Worm (Caenorhabditis elegans): ENCODE measurements around the gene C37C3.18.

Gene C37C3.18

ce11 chrV:7830952-7831351 is 23.8 kb upstream of the C37C3.18 start:
- no peak for TF ChIP-seq W03F9.2 (tag; optimal IDR thresholded peaks at IDR 0.05)
- no peak for TF ChIP-seq him-1 (tag; optimal IDR thresholded peaks at IDR 0.05)
- no peak for TF ChIP-seq dao-5 (tag; optimal IDR thresholded peaks at IDR 0.05)

DNA sequence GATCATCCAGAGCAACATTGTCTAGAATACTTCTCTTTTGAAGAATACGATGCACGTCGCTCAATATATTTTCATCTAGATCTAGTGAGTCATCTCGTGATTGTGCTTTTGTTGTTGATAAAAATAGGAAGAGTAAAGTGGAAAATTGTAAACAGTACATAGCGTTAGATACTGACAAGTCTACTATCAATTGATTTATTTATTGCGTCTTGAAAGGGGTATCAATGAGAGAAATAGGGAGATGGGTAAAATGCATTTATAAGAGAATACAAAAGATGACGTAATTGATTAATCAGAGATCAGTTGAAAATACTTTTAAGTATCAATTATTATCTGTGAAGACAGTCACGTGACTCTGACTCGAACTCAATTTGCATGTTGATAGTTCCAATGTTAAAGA is 17.9 kb upstream of the C37C3.18 start, which contains the start of gene txt-5:
txt-5 (minus strand) TSS at position 224 of the 400 bp plus-strand sequence.
- TF ChIP-seq dao-5 (tag; optimal IDR thresholded peaks at IDR 0.05) (no peak), W03F9.2 (tag; optimal IDR thresholded peaks at IDR 0.05) (no peak), him-1 (tag; optimal IDR thresholded peaks at IDR 0.05) (no peak)

- no peak for TF ChIP-seq him-1 (tag; optimal IDR thresholded peaks at IDR 0.05)
- TF ChIP-seq W03F9.2 (tag; optimal IDR thresholded peaks at IDR 0.05) = no peak
- no peak for TF ChIP-seq dao-5 (tag; optimal IDR thresholded peaks at IDR 0.05)
Measured at ce11 chrV:7837809-7838208, 17.0 kb upstream of the C37C3.18 start, which contains the start of gene ttr-33. Gene ttr-33, minus strand, starts transcription at chrV:7837909.

- TF ChIP-seq him-1 (tag; optimal IDR thresholded peaks at IDR 0.05) (no peak), dao-5 (tag; optimal IDR thresholded peaks at IDR 0.05) (no peak), W03F9.2 (tag; optimal IDR thresholded peaks at IDR 0.05) (no peak)
Measured at ce11 chrV:7839485-7839884, 15.3 kb upstream of the C37C3.18 start, which contains the start of gene C37C3.12. Gene C37C3.12, minus strand, starts transcription at chrV:7839585.

- TF ChIP-seq W03F9.2 (tag; optimal IDR thresholded peaks at IDR 0.05) = no peak
- no peak for TF ChIP-seq dao-5 (tag; optimal IDR thresholded peaks at IDR 0.05)
- TF ChIP-seq him-1 (tag; optimal IDR thresholded peaks at IDR 0.05) = no peak
Measured at ce11 chrV:7842228-7842627, 12.6 kb upstream of the C37C3.18 start, which contains the start of gene grd-8. Gene grd-8, plus strand, starts transcription at chrV:7842528.

ce11 chrV:7847170-7847569 is 7.6 kb upstream of the C37C3.18 start, which contains the start of gene memo-1:
Gene memo-1, minus strand, starts transcription at chrV:7847171.
- no peak for TF ChIP-seq dao-5 (tag; optimal IDR thresholded peaks at IDR 0.05)
- TF ChIP-seq W03F9.2 (tag; optimal IDR thresholded peaks at IDR 0.05) = no peak
- no peak for TF ChIP-seq him-1 (tag; optimal IDR thresholded peaks at IDR 0.05)

DNA sequence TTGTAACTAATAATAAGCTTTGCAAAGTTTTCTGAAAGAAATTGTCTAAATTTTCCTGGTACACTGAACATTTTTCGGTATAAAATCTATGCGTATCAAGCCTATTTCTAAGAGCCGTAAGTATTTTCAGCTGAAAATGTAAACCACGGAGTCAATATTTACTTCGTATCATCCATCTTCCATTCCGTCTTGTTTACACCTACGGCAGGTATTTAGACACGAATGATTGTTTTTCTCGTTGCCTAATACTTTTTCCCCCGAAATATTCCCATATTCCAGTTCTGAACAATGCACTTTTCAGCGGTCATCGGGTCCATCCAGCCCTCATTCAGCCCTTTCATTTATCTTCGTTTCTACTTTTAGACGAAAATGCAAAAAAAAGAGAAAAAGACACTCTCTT is 7.1 kb upstream of the C37C3.18 start:
- TF ChIP-seq him-1 (tag; optimal IDR thresholded peaks at IDR 0.05) = no peak
- no peak for TF ChIP-seq W03F9.2 (tag; optimal IDR thresholded peaks at IDR 0.05)
- no peak for TF ChIP-seq dao-5 (tag; optimal IDR thresholded peaks at IDR 0.05)

DNA sequence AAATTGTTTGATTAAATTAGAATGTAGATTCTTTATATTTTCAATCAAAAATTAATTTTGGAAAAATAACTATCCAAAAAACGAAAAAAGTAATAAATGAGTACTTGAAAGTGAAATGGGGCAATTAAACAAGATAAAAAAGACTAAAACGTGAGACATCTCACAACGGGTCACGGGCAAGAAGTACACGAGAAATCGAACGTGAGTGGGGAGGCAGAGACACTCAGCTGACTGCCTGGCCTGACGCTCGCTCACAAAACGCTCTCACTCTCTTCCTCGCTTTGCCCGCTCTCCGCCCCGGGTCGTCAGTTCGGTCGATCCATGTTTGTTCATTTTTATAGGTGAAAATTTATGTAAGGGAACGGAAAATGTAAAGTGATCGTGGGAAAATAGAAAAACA is 6.5 kb upstream of the C37C3.18 start:
- TF ChIP-seq dao-5 (tag; optimal IDR thresholded peaks at IDR 0.05) = no peak
- no peak for TF ChIP-seq W03F9.2 (tag; optimal IDR thresholded peaks at IDR 0.05)
- no peak for TF ChIP-seq him-1 (tag; optimal IDR thresholded peaks at IDR 0.05)

DNA sequence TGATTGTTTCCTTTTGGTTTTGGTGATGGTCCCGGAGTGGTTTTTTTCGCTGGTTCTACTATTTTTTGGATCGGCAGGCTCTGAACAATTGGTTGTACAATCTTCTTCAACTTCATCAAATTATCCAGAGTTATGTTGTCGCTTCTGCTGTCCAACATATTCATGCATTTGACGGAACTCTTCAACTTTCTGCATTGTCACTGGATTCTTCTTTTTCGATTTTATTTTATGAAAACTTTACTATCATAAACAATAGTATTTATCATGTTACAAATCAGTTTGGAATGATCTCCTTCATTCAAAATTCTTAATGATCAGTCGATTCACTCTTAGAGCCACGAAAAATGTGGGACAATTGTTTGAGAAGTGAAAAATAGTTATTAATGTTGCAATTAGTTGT is 2.7 kb upstream of the C37C3.18 start:
- TF ChIP-seq dao-5 (tag; optimal IDR thresholded peaks at IDR 0.05) (no peak), W03F9.2 (tag; optimal IDR thresholded peaks at IDR 0.05) (no peak), him-1 (tag; optimal IDR thresholded peaks at IDR 0.05) (no peak)

- TF ChIP-seq W03F9.2 (tag; optimal IDR thresholded peaks at IDR 0.05) = peak; percentile 59
- TF ChIP-seq dao-5 (tag; optimal IDR thresholded peaks at IDR 0.05) = no peak
- no peak for TF ChIP-seq him-1 (tag; optimal IDR thresholded peaks at IDR 0.05)
Measured at ce11 chrV:7853900-7854299, 893 bp upstream of the C37C3.18 start.

DNA sequence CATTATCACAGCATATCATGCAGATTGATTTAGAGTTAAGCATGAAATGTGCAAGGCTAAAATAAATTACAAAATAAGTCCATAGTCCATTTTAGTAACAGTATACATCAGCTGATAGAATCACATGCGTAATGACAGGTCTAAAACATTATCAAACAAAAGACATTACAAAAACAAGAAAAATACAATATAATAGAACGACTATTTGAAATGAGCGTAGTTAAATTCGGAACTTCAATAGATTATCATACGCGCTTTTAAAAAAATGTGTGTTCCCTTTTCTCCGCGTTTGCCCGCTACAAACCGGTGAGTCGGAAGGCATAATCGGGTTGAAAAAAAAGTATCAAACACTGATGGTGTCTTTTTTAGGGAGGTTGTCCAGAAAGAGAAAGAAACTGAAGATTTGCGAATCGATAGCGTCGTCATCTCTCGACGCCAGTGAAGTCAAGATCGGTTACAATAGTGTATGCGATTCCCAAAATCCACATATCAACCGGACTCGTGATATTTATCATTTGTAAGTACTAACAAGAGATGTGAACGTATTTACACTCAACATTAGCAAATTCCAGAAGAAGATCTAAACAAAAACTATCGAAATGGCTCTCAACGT is 695 bp downstream of the C37C3.18 start, which contains the start of gene C37C3.2:
C37C3.2 (plus strand) TSS at position 563 of the 613 bp plus-strand sequence.
- TF ChIP-seq W03F9.2 (tag; optimal IDR thresholded peaks at IDR 0.05) (no peak), him-1 (tag; optimal IDR thresholded peaks at IDR 0.05) (no peak), dao-5 (tag; optimal IDR thresholded peaks at IDR 0.05) (no peak)

ce11 chrV:7856641-7857040 is 1.8 kb downstream of the C37C3.18 start:
- no peak for TF ChIP-seq him-1 (tag; optimal IDR thresholded peaks at IDR 0.05)
- TF ChIP-seq W03F9.2 (tag; optimal IDR thresholded peaks at IDR 0.05) = no peak
- no peak for TF ChIP-seq dao-5 (tag; optimal IDR thresholded peaks at IDR 0.05)

DNA sequence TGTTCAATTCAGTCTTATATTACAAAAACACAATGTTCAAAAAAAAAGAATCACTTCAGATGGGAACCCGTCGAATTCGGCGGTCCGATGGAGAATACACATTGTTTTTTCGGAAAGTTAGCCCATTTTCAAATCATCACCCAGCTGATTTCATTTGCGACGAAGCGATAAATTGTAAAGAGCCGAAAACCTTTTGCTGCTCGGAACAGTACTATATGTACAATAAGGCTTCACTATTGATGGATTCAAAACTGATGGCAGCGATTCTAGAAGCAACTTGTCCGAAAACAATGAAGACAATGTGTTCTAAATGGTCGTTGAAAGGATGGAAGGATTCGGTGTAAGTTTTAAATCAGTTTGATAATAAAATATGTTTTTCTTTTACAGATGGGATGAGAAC is 3.1 kb downstream of the C37C3.18 start, which contains the start of gene C37C3.1:
C37C3.1 (plus strand) TSS at position 33 of the 400 bp plus-strand sequence.
- TF ChIP-seq him-1 (tag; optimal IDR thresholded peaks at IDR 0.05) (no peak), W03F9.2 (tag; optimal IDR thresholded peaks at IDR 0.05) (no peak), dao-5 (tag; optimal IDR thresholded peaks at IDR 0.05) (no peak)

DNA sequence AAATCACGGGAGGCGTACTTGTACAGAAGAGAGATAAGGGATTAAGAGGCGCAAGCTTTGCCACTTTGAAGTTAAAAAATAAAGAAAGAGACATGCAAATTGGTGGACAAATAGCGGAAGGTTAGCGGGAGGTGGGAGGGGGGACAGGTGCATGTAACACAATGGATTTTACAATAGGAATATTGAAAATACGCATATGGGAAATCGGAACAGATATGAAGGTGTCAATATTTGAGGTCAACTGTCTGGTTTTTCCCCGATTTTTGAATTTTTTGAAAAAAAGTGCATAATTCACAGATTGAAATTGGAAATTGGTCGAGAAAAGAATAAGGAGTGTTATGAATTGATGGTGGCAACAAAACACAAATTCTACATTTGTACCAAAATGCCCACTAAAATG is 7.0 kb downstream of the C37C3.18 start, which contains the start of gene C37C3.17:
C37C3.17 (minus strand) TSS at position 101 of the 400 bp plus-strand sequence.
- no peak for TF ChIP-seq dao-5 (tag; optimal IDR thresholded peaks at IDR 0.05)
- no peak for TF ChIP-seq him-1 (tag; optimal IDR thresholded peaks at IDR 0.05)
- TF ChIP-seq W03F9.2 (tag; optimal IDR thresholded peaks at IDR 0.05) = no peak
